Fruit fly (Drosophila melanogaster) whole organism, prepupa: ENCODE results near the gene Had1.

Experiments used
- Blimp-1 ChIP-seq: fragments of 200-800 bp; sonication (Bioruptor generic); optimal IDR thresholded peaks from 3 replicates; lab custom pipeline; 2017; ENCODE audit warnings: missing biosample characterization, missing genetic modification characterization, mild to moderate bottlenecking, moderate library complexity, missing genetic modification reagents
- CG10631 ChIP-seq: fragments of 200-800 bp; sonication (Bioruptor generic); optimal IDR thresholded peaks from 2 replicates; lab custom pipeline; 2016; ENCODE audit warnings: missing biosample characterization, missing genetic modification characterization
- CG10669 ChIP-seq: fragments of 200-800 bp; sonication (Bioruptor generic); optimal IDR thresholded peaks from 3 replicates; lab custom pipeline; 2018; ENCODE audit warnings: missing biosample characterization, mild to moderate bottlenecking, missing genetic modification characterization, moderate library complexity
- CG11294 ChIP-seq: fragments of 200-800 bp; sonication (Bioruptor generic); IDR thresholded peaks from 2 replicates; pipeline ENCODE4 v1.3.6; 2022; ENCODE audit warnings: missing biosample characterization, missing genetic modification characterization
- CG11762 ChIP-seq: fragments of 200-800 bp; sonication (Bioruptor generic); optimal IDR thresholded peaks from 3 replicates; lab custom pipeline; 2016; ENCODE audit warnings: missing biosample characterization, missing genetic modification characterization; ENCODE audit not compliant: insufficient read depth
- CG11902 ChIP-seq: fragments of 200-800 bp; sonication (Bioruptor generic); optimal IDR thresholded peaks from 3 replicates; lab custom pipeline; 2016; ENCODE audit warnings: missing biosample characterization, missing genetic modification characterization
- CG15336 ChIP-seq: fragments of 200-800 bp; sonication (Bioruptor generic); IDR thresholded peaks from 2 replicates; pipeline ENCODE4 v1.3.6; 2022; ENCODE audit warnings: missing biosample characterization, missing genetic modification characterization
- CG1621 ChIP-seq: fragments of 200-800 bp; sonication (Bioruptor generic); optimal IDR thresholded peaks from 3 replicates; lab custom pipeline; 2018; ENCODE audit warnings: missing biosample characterization, mild to moderate bottlenecking, missing genetic modification characterization
- CG3032 ChIP-seq: fragments of 200-800 bp; optimal IDR thresholded peaks from 2 replicates; lab custom pipeline; 2019; ENCODE audit warnings: missing biosample characterization, mild to moderate bottlenecking, missing genetic modification characterization, moderate library complexity
- CG32006 ChIP-seq: fragments of 200-800 bp; sonication (Bioruptor generic); optimal IDR thresholded peaks from 3 replicates; lab custom pipeline; 2017; ENCODE audit warnings: missing biosample characterization, mild to moderate bottlenecking, missing genetic modification characterization
- CG34406 ChIP-seq: fragments of 200-800 bp; sonication (Bioruptor generic); optimal IDR thresholded peaks from 3 replicates; lab custom pipeline; 2016; ENCODE audit warnings: missing biosample characterization, missing genetic modification characterization
- CG3919 ChIP-seq: fragments of 200-800 bp; sonication (Bioruptor generic); optimal IDR thresholded peaks from 3 replicates; lab custom pipeline; 2016; ENCODE audit warnings: missing biosample characterization, missing genetic modification characterization
- CG4318 ChIP-seq: fragments of 200-800 bp; sonication (Bioruptor generic); optimal IDR thresholded peaks from 3 replicates; lab custom pipeline; 2017; ENCODE audit warnings: missing biosample characterization, mild to moderate bottlenecking, missing genetic modification characterization
- CG6163 ChIP-seq: fragments of 200-800 bp; sonication (Bioruptor generic); IDR thresholded peaks from 3 replicates; pipeline ENCODE4 v1.3.6; 2022; ENCODE audit warnings: missing biosample characterization, missing genetic modification characterization
- CG6276 ChIP-seq: fragments of 200-800 bp; sonication (Bioruptor generic); optimal IDR thresholded peaks from 2 replicates; lab custom pipeline; 2017; ENCODE audit warnings: missing biosample characterization, mild to moderate bottlenecking, missing genetic modification characterization
- CG6792 ChIP-seq: fragments of 200-800 bp; sonication (Bioruptor generic); optimal IDR thresholded peaks from 3 replicates; lab custom pipeline; 2016; ENCODE audit warnings: missing biosample characterization, missing genetic modification characterization
- CG6808 ChIP-seq: fragments of 200-800 bp; sonication (Bioruptor generic); optimal IDR thresholded peaks from 3 replicates; lab custom pipeline; 2017; ENCODE audit warnings: missing biosample characterization, missing genetic modification characterization, mild to moderate bottlenecking, moderate library complexity, missing genetic modification reagents
- CG6854 ChIP-seq: fragments of 200-800 bp; sonication (Bioruptor generic); optimal IDR thresholded peaks from 2 replicates; lab custom pipeline; 2017; ENCODE audit warnings: missing biosample characterization, mild to moderate bottlenecking, missing genetic modification characterization
- CG7368 ChIP-seq: fragments of 200-800 bp; sonication (Bioruptor generic); optimal IDR thresholded peaks from 3 replicates; lab custom pipeline; 2016; ENCODE audit warnings: missing biosample characterization, missing genetic modification characterization
- CG8319 ChIP-seq: fragments of 200-800 bp; sonication (Bioruptor generic); optimal IDR thresholded peaks from 3 replicates; lab custom pipeline; 2016; ENCODE audit warnings: missing biosample characterization, missing genetic modification characterization
- CG8632 ChIP-seq: fragments of 200-800 bp; sonication (Bioruptor generic); optimal IDR thresholded peaks from 3 replicates; lab custom pipeline; 2016; ENCODE audit warnings: missing biosample characterization, missing genetic modification characterization
- CG9139 ChIP-seq: fragments of 200-800 bp; sonication (Bioruptor generic); optimal IDR thresholded peaks from 3 replicates; lab custom pipeline; 2017; ENCODE audit warnings: missing biosample characterization, mild to moderate bottlenecking, missing genetic modification characterization
- Eip75B ChIP-seq: fragments of 200-800 bp; sonication (Bioruptor generic); optimal IDR thresholded peaks from 3 replicates; lab custom pipeline; 2016; ENCODE audit warnings: missing biosample characterization, missing genetic modification characterization
- Eip78C ChIP-seq: fragments of 200-800 bp; sonication (Bioruptor generic); peaks from one replicate; lab custom pipeline; 2016; ENCODE audit warnings: missing biosample characterization, missing genetic modification characterization
- Eip93F ChIP-seq: fragments of 200-800 bp; sonication (Bioruptor generic); optimal IDR thresholded peaks from 2 replicates; lab custom pipeline; 2016; ENCODE audit warnings: missing biosample characterization, mild to moderate bottlenecking, missing genetic modification characterization
- Ets21C ChIP-seq: fragments of 200-800 bp; sonication (Bioruptor generic); optimal IDR thresholded peaks from 3 replicates; lab custom pipeline; 2016; ENCODE audit warnings: missing biosample characterization, missing genetic modification characterization
- Ets96B ChIP-seq: fragments of 200-800 bp; optimal IDR thresholded peaks from 2 replicates; lab custom pipeline; 2019; ENCODE audit warnings: missing biosample characterization, mild to moderate bottlenecking, missing genetic modification characterization, moderate library complexity
- Gug ChIP-seq: fragments of 200-800 bp; sonication (Bioruptor generic); IDR thresholded peaks from 2 replicates; pipeline ENCODE4 v1.3.6; 2022; ENCODE audit warnings: missing biosample characterization, missing genetic modification characterization
- Hr38 ChIP-seq: sonication (Bioruptor generic); optimal IDR thresholded peaks from 2 replicates; lab custom pipeline; 2016; ENCODE audit warnings: missing biosample characterization, missing genetic modification characterization
- Hr39 ChIP-seq: fragments of 200-800 bp; sonication (Bioruptor generic); optimal IDR thresholded peaks from 2 replicates; lab custom pipeline; 2016; ENCODE audit warnings: missing biosample characterization, missing genetic modification characterization
- Hr4 ChIP-seq: fragments of 200-800 bp; sonication (Bioruptor generic); optimal IDR thresholded peaks from 3 replicates; lab custom pipeline; 2016; ENCODE audit warnings: missing biosample characterization, missing genetic modification characterization
- Lpt ChIP-seq: fragments of 200-800 bp; sonication (Bioruptor generic); optimal IDR thresholded peaks from 3 replicates; lab custom pipeline; 2016; ENCODE audit warnings: missing biosample characterization, missing genetic modification characterization
- Met ChIP-seq: fragments of 200-800 bp; sonication (Bioruptor generic); optimal IDR thresholded peaks from 3 replicates; lab custom pipeline; 2016; ENCODE audit warnings: missing biosample characterization, missing genetic modification characterization
- OdsH ChIP-seq: fragments of 200-800 bp; sonication (Bioruptor generic); optimal IDR thresholded peaks from 3 replicates; lab custom pipeline; 2016; ENCODE audit warnings: missing biosample characterization, missing genetic modification characterization
- Sox102F ChIP-seq: fragments of 200-800 bp; sonication (Bioruptor generic); optimal IDR thresholded peaks from 2 replicates; lab custom pipeline; 2016; ENCODE audit warnings: missing biosample characterization, mild to moderate bottlenecking, missing genetic modification characterization
- Sox14 ChIP-seq: fragments of 200-800 bp; sonication (Bioruptor generic); optimal IDR thresholded peaks from 3 replicates; lab custom pipeline; 2016; ENCODE audit warnings: missing biosample characterization, missing genetic modification characterization
- Sox15 ChIP-seq: fragments of 200-800 bp; sonication (Bioruptor generic); optimal IDR thresholded peaks from 3 replicates; lab custom pipeline; 2016; ENCODE audit warnings: missing biosample characterization, missing genetic modification characterization
- acj6 ChIP-seq: fragments of 200-800 bp; sonication (Bioruptor generic); optimal IDR thresholded peaks from 3 replicates; lab custom pipeline; 2016; ENCODE audit warnings: missing biosample characterization, missing genetic modification characterization
- cyc ChIP-seq: fragments of 200-800 bp; sonication (Bioruptor generic); optimal IDR thresholded peaks from 3 replicates; lab custom pipeline; 2016; ENCODE audit warnings: missing biosample characterization, missing genetic modification characterization
- dac ChIP-seq: fragments of 200-800 bp; sonication (Bioruptor generic); optimal IDR thresholded peaks from 2 replicates; lab custom pipeline; 2017; ENCODE audit warnings: missing biosample characterization, mild to moderate bottlenecking, missing genetic modification characterization
- eg ChIP-seq: fragments of 200-800 bp; sonication (Bioruptor generic); IDR thresholded peaks from 3 replicates; pipeline ENCODE4 v1.3.6; 2022; ENCODE audit warnings: missing biosample characterization, missing genetic modification characterization
- esn ChIP-seq: fragments of 200-800 bp; sonication (Bioruptor generic); optimal IDR thresholded peaks from 2 replicates; lab custom pipeline; 2016; ENCODE audit warnings: missing biosample characterization, mild to moderate bottlenecking, missing genetic modification characterization, moderate library complexity
- fd59A ChIP-seq: fragments of 200-800 bp; sonication (Bioruptor generic); optimal IDR thresholded peaks from 2 replicates; lab custom pipeline; 2017; ENCODE audit warnings: missing biosample characterization, mild to moderate bottlenecking, missing genetic modification characterization, missing genetic modification reagents
- fd85E ChIP-seq: fragments of 200-800 bp; sonication (Bioruptor generic); optimal IDR thresholded peaks from 3 replicates; lab custom pipeline; 2016; ENCODE audit warnings: missing biosample characterization, missing genetic modification characterization
- lz ChIP-seq: fragments of 200-800 bp; sonication (Bioruptor generic); optimal IDR thresholded peaks from 3 replicates; lab custom pipeline; 2016; ENCODE audit warnings: missing biosample characterization, missing genetic modification characterization
- net ChIP-seq: fragments of 200-800 bp; sonication (Bioruptor generic); optimal IDR thresholded peaks from 3 replicates; lab custom pipeline; 2016; ENCODE audit warnings: missing biosample characterization, missing genetic modification characterization
- pdm3 ChIP-seq: fragments of 200-800 bp; sonication (Bioruptor generic); optimal IDR thresholded peaks from 3 replicates; lab custom pipeline; 2016; ENCODE audit warnings: missing biosample characterization, missing genetic modification characterization
- salr ChIP-seq, 2 experiments: fragments of 200-800 bp; sonication (Bioruptor generic); optimal IDR thresholded peaks; 3 replicates each; lab custom pipeline; 2016 to 2018; ENCODE audit warnings: missing biosample characterization in 2 of 2, missing genetic modification characterization in 2 of 2, mild to moderate bottlenecking in 1 of 2
- spab ChIP-seq: fragments of 200-800 bp; sonication (Bioruptor generic); optimal IDR thresholded peaks from 2 replicates; lab custom pipeline; 2017; ENCODE audit warnings: missing biosample characterization, mild to moderate bottlenecking, missing genetic modification characterization, missing genetic modification reagents
- ss ChIP-seq, 2 experiments: fragments of 200-800 bp; sonication (Bioruptor generic); optimal IDR thresholded peaks; 2 replicates in 1 of 2; 3 replicates in 1 of 2; lab custom pipeline; 2017 to 2018; ENCODE audit warnings: mild to moderate bottlenecking in 2 of 2, missing biosample characterization in 2 of 2, missing genetic modification characterization in 2 of 2, moderate library complexity in 1 of 2
- svp ChIP-seq: fragments of 200-800 bp; sonication (Bioruptor generic); peaks from one replicate; lab custom pipeline; 2016; ENCODE audit warnings: missing biosample characterization, missing genetic modification characterization

Had1 gene

DNA sequence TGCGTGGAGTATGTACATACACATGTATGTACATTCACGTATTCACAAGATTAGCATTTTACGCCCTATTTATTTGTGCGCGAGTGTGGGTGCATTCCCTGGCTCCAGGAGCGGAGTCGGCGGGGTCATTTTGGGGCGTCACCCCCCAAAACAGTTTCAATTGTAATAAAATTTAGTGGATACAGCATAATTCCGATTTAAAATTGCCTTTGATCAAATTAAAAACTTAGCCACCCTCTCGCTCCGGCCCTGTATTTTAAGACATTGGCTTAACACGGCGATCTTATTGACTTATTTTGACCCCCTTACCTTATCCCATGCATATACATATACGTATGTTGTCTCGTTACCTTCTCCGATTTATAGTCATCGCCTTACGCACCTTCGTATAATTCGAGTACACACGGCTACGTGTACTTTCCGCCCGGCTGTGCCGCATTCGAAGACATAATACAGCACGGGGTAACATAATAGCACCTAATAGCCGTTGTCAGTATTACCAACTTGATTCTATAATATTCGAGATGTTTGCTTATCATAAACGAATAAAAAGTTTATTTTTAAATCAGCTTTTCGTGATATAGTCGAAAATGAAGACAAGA lies 29.0 kb downstream of the Had1 start:
- TF ChIP-seq CG10669 (GFP tag; lab: Kevin White, UChicago) (peak; percentile 87), Gug (GFP tag; lab: Robert Waterston, UW) (peak; percentile 88), Lpt (peak; percentile 74), CG10631 (GFP tag; lab: Kevin White, UChicago) (peak; percentile 88), OdsH (GFP tag; lab: Kevin White, UChicago) (peak; percentile 91), CG32006 (GFP tag; lab: Kevin White, UChicago) (peak; percentile 89), CG4318 (GFP tag; lab: Kevin White, UChicago) (peak; percentile 84), Eip75B (GFP tag; lab: Kevin White, UChicago) (peak; percentile 93), fd85E (GFP tag; lab: Kevin White, UChicago) (peak; percentile 83), dac (GFP tag; lab: Kevin White, UChicago) (peak; percentile 58), fd59A (GFP tag; lab: Kevin White, UChicago) (peak; percentile 81), esn (GFP tag; lab: Kevin White, UChicago) (peak; percentile 88), ss (GFP tag; optimal IDR thresholded peaks at IDR 0.05; lab: Kevin White, UChicago) (peak; percentile 61 to 86), CG3032 (tag; lab: Kevin White, UChicago) (peak; percentile 87), Sox14 (peak; percentile 91), spab (GFP tag; lab: Kevin White, UChicago) (peak; percentile 70), Ets21C (GFP tag; lab: Kevin White, UChicago) (peak; percentile 90), lz (GFP tag; lab: Kevin White, UChicago) (peak; percentile 95), Eip78C (GFP tag; lab: Kevin White, UChicago) (peak; percentile 96), Met (GFP tag; lab: Kevin White, UChicago) (peak; percentile 88), Eip93F (GFP tag; lab: Kevin White, UChicago) (peak; percentile 77), svp (peak; percentile 98), CG6808 (GFP tag; lab: Kevin White, UChicago) (peak; percentile 76), CG7368 (GFP tag; lab: Kevin White, UChicago) (peak; percentile 94), CG11902 (GFP tag; lab: Kevin White, UChicago) (peak; percentile 99), CG11294 (peak; percentile 87), CG8319 (GFP tag; lab: Kevin White, UChicago) (peak; percentile 90), cyc (GFP tag; lab: Kevin White, UChicago) (peak; percentile 95), CG6854 (GFP tag; lab: Kevin White, UChicago) (peak; percentile 77), CG34406 (GFP tag; lab: Kevin White, UChicago) (peak; percentile 89), CG11762 (GFP tag; lab: Kevin White, UChicago) (peak; percentile 83), Hr39 (GFP tag; lab: Kevin White, UChicago) (peak; percentile 95), Ets96B (tag; lab: Kevin White, UChicago) (peak; percentile 83), Hr38 (GFP tag; lab: Kevin White, UChicago) (peak; percentile 5), eg (peak; percentile 96), CG8632 (GFP tag; lab: Kevin White, UChicago) (peak; percentile 88), Hr4 (GFP tag; lab: Kevin White, UChicago) (peak; percentile 91), CG6276 (GFP tag; lab: Kevin White, UChicago) (peak; percentile 79), acj6 (peak; percentile 89), Blimp-1 (GFP tag; lab: Kevin White, UChicago) (peak; percentile 56), pdm3 (GFP tag; lab: Kevin White, UChicago) (peak; percentile 92), CG6163 (peak; percentile 96), CG15336 (GFP tag; lab: Robert Waterston, UW) (peak; percentile 87), Sox15 (GFP tag; lab: Kevin White, UChicago) (peak; percentile 95), Sox102F (GFP tag; lab: Kevin White, UChicago) (peak; percentile 87), net (GFP tag; lab: Kevin White, UChicago) (peak; percentile 86), CG3919 (GFP tag; lab: Kevin White, UChicago) (peak; percentile 93), salr (GFP tag; optimal IDR thresholded peaks at IDR 0.05; lab: Kevin White, UChicago) (peak; percentile 65 to 79), CG9139 (GFP tag; lab: Kevin White, UChicago) (peak; percentile 72), CG6792 (GFP tag; lab: Kevin White, UChicago) (peak; percentile 94), CG1621 (tag; lab: Kevin White, UChicago) (peak; percentile 86)
